Fruit fly (Drosophila melanogaster): Measurements from ENCODE around the gene CG46464.

DNA sequence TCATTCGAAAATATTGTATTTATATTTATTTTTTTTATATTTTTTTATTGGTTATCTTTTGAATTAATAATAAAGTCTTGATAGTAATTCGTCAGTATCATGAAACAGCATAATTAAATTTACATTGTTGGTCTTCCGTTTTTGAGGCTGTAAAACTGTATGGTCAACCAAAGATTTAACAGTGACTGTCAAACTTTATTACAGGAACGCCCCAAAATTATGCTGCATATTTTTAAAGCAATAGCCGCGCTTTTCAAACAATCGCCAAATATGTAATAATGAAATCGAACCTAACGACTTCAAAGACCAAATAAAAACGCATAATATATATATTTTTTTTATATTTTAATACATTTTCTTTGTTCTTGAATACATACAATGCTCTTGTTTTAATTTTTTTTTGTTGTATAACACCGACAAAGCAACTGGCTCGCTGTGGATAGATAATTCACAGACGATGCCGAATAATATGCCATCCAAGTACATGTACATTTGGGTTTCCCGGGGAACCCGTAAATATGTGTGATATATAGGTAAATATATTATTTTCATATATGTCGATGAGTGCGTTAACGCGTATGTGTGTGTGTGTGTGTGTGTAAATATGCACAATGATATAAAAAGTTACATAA lies 12.2 kb upstream of the CG46464 start:
- TF ChIP-seq CG3032 (tag; optimal IDR thresholded peaks at IDR 0.05): no peak
- TF ChIP-seq Lpt (GFP tag; optimal IDR thresholded peaks at IDR 0.05): no peak
- TF ChIP-seq Blimp-1 (GFP tag; optimal IDR thresholded peaks at IDR 0.05): no peak
- no peak for TF ChIP-seq Eip93F (GFP tag; optimal IDR thresholded peaks at IDR 0.05)
- no peak for TF ChIP-seq Gug (GFP tag; IDR thresholded peaks at IDR 0.05)
- no peak for TF ChIP-seq CG8119 (GFP tag; IDR thresholded peaks at IDR 0.05)
- TF ChIP-seq acj6 (GFP tag; optimal IDR thresholded peaks at IDR 0.05): no peak
- TF ChIP-seq achi (GFP tag; optimal IDR thresholded peaks at IDR 0.05): no peak
- TF ChIP-seq CG11762 (GFP tag; optimal IDR thresholded peaks at IDR 0.05; ENCODE audit: insufficient read depth): no peak
- no peak for TF ChIP-seq net (GFP tag; optimal IDR thresholded peaks at IDR 0.05)
- no peak for TF ChIP-seq pdm3 (GFP tag; optimal IDR thresholded peaks at IDR 0.05)
- no peak for TF ChIP-seq OdsH (GFP tag; optimal IDR thresholded peaks at IDR 0.05)
- no peak for TF ChIP-seq CG31627 (GFP tag; optimal IDR thresholded peaks at IDR 0.05)

Measured in whole organism, prepupa.